Fruit fly (Drosophila melanogaster) whole organism, embryonic: ENCODE data around the gene mmy.
A peak's percentile ranks its signal among the peaks of the same experiment; 100 is the strongest.

Source experiments
- Bteb2 ChIP-seq: fragments of 200-800 bp; sonication (Bioruptor generic); optimal IDR thresholded peaks from 2 replicates; lab custom pipeline; 2016; ENCODE audit warnings: missing biosample characterization, missing genetic modification characterization
- CG10366 ChIP-seq: fragments of 200-800 bp; sonication (Bioruptor generic); IDR thresholded peaks from 2 replicates; pipeline ENCODE4 v1.3.6; 2022; ENCODE audit warnings: missing biosample characterization, missing genetic modification characterization
- CG11696 ChIP-seq: fragments of 200-800 bp; sonication (Bioruptor generic); IDR thresholded peaks from 2 replicates; pipeline ENCODE4 v1.3.6; 2022; ENCODE audit warnings: missing biosample characterization, missing genetic modification characterization
- CG13424 ChIP-seq: fragments of 200-800 bp; sonication (Bioruptor generic); optimal IDR thresholded peaks from 2 replicates; lab custom pipeline; 2019; ENCODE audit warnings: missing biosample characterization, mild to moderate bottlenecking, missing genetic modification characterization, moderate library complexity
- CG15073 ChIP-seq: fragments of 200-800 bp; sonication (Bioruptor generic); optimal IDR thresholded peaks from 2 replicates; lab custom pipeline; 2016; ENCODE audit warnings: missing biosample characterization, missing genetic modification characterization
- CG17612 ChIP-seq: fragments of 200-800 bp; sonication (Bioruptor generic); IDR thresholded peaks from 2 replicates; pipeline ENCODE4 v1.3.6; 2022; ENCODE audit warnings: missing biosample characterization, missing genetic modification characterization
- CG2129 ChIP-seq: fragments of 200-800 bp; sonication (Bioruptor generic); IDR thresholded peaks from 2 replicates; pipeline ENCODE4 v1.3.6; 2022; ENCODE audit warnings: missing biosample characterization, missing genetic modification characterization; ENCODE audit not compliant: partially characterized antibody
- CG31224 ChIP-seq: fragments of 200-800 bp; sonication (Bioruptor generic); IDR thresholded peaks from 2 replicates; pipeline ENCODE4 v1.3.6; 2022; ENCODE audit warnings: missing biosample characterization, missing genetic modification characterization
- CG3726 ChIP-seq: fragments of 200-800 bp; sonication (Bioruptor generic); IDR thresholded peaks from 3 replicates; pipeline ENCODE4, ENCODE4 v1.3.6; 2022; ENCODE audit warnings: missing biosample characterization, missing genetic modification characterization
- CG4730 ChIP-seq: fragments of 200-800 bp; sonication (Bioruptor generic); IDR thresholded peaks from 2 replicates; pipeline ENCODE4 v1.3.6; 2022; ENCODE audit warnings: missing biosample characterization, missing genetic modification characterization
- CG6813 ChIP-seq: fragments of 200-800 bp; sonication (Bioruptor generic); optimal IDR thresholded peaks from 2 replicates; lab custom pipeline; 2017; ENCODE audit warnings: missing biosample characterization, missing genetic modification characterization, mild to moderate bottlenecking, moderate library complexity, missing genetic modification reagents
- CG7556 ChIP-seq: fragments of 200-800 bp; sonication (Bioruptor generic); optimal IDR thresholded peaks from 2 replicates; lab custom pipeline; 2017; ENCODE audit warnings: missing biosample characterization, mild to moderate bottlenecking, missing genetic modification characterization
- CG8089 ChIP-seq: fragments of 200-800 bp; sonication (Bioruptor generic); optimal IDR thresholded peaks from 3 replicates; lab custom pipeline; 2016; ENCODE audit warnings: missing biosample characterization, missing genetic modification characterization
- CG8944 ChIP-seq: fragments of 200-800 bp; sonication (Bioruptor generic); optimal IDR thresholded peaks from 3 replicates; lab custom pipeline; 2016; ENCODE audit warnings: missing biosample characterization, missing genetic modification characterization
- CTCF ChIP-seq: fragments of 200-800 bp; sonication (Bioruptor generic); optimal IDR thresholded peaks from 2 replicates; lab custom pipeline; 2017; ENCODE audit warnings: missing biosample characterization, mild to moderate bottlenecking, missing genetic modification characterization, moderate library complexity
- Dp ChIP-seq: fragments of 200-800 bp; sonication (Bioruptor generic); optimal IDR thresholded peaks from 2 replicates; lab custom pipeline; 2018; ENCODE audit warnings: missing biosample characterization, mild to moderate bottlenecking, missing genetic modification characterization, moderate library complexity
- Drgx ChIP-seq: fragments of 200-800 bp; sonication (Bioruptor generic); IDR thresholded peaks from 2 replicates; pipeline ENCODE4 v1.3.6; 2022; ENCODE audit warnings: missing biosample characterization, missing genetic modification characterization
- Fer1 ChIP-seq: fragments of 200-800 bp; sonication (Bioruptor generic); optimal IDR thresholded peaks from 2 replicates; lab custom pipeline; 2017; ENCODE audit warnings: missing biosample characterization, mild to moderate bottlenecking, missing genetic modification characterization
- H2.0 ChIP-seq: fragments of 200-800 bp; sonication (Bioruptor generic); IDR thresholded peaks from 2 replicates; pipeline ENCODE4 v1.3.6; 2022; ENCODE audit warnings: missing biosample characterization, missing genetic modification characterization
- Hr39 ChIP-seq: fragments of >200 bp; optimal IDR thresholded peaks from 2 replicates; lab custom pipeline; 2017
- Kr ChIP-seq: fragments of 200-800 bp; sonication (Bioruptor generic); optimal IDR thresholded peaks from 2 replicates; lab custom pipeline; 2017; ENCODE audit warnings: missing biosample characterization, mild to moderate bottlenecking, missing genetic modification characterization
- MTF-1 ChIP-seq: fragments of 200-800 bp; sonication (Bioruptor generic); optimal IDR thresholded peaks from 2 replicates; lab custom pipeline; 2018; ENCODE audit warnings: missing biosample characterization, mild to moderate bottlenecking, missing genetic modification characterization, borderline replicate concordance
- Ravus ChIP-seq: fragments of 200-800 bp; sonication (Bioruptor generic); IDR thresholded peaks from 2 replicates; pipeline ENCODE4 v1.3.6; 2022; ENCODE audit warnings: missing biosample characterization, missing genetic modification characterization
- Xbp1 ChIP-seq: fragments of 200-800 bp; sonication (Bioruptor generic); optimal IDR thresholded peaks from 3 replicates; lab custom pipeline; 2016; ENCODE audit warnings: missing biosample characterization, mild to moderate bottlenecking, missing genetic modification characterization
- amos ChIP-seq: fragments of 200-800 bp; sonication (Bioruptor generic); IDR thresholded peaks from 2 replicates; pipeline ENCODE4 v1.3.6; 2022; ENCODE audit warnings: missing biosample characterization, missing genetic modification characterization; ENCODE audit not compliant: partially characterized antibody
- ash1 ChIP-seq: fragments of 200-800 bp; sonication (Bioruptor generic); optimal IDR thresholded peaks from 2 replicates; lab custom pipeline; 2018; ENCODE audit warnings: missing biosample characterization, mild to moderate bottlenecking, missing genetic modification characterization
- bigmax ChIP-seq: fragments of 200-800 bp; sonication (Bioruptor generic); optimal IDR thresholded peaks from 2 replicates; lab custom pipeline; 2018; ENCODE audit warnings: missing biosample characterization, mild to moderate bottlenecking, missing genetic modification characterization
- btn ChIP-seq: fragments of 200-800 bp; sonication (Bioruptor generic); optimal IDR thresholded peaks from 2 replicates; lab custom pipeline; 2016; ENCODE audit warnings: missing biosample characterization, missing genetic modification characterization
- chm ChIP-seq: fragments of 200-800 bp; sonication (Bioruptor generic); IDR thresholded peaks from 2 replicates; pipeline ENCODE4 v1.3.6; 2022; ENCODE audit warnings: missing biosample characterization, missing genetic modification characterization
- crol ChIP-seq: fragments of 200-800 bp; sonication (Bioruptor generic); IDR thresholded peaks from 2 replicates; pipeline ENCODE4 v1.3.6; 2022; ENCODE audit warnings: missing biosample characterization, missing genetic modification characterization
- dm ChIP-seq: fragments of 200-800 bp; sonication (Bioruptor generic); optimal IDR thresholded peaks from 3 replicates; lab custom pipeline; 2016; ENCODE audit warnings: missing biosample characterization, missing genetic modification characterization
- esg ChIP-seq: fragments of 200-800 bp; sonication (Bioruptor generic); conservative IDR thresholded peaks from 2 replicates; pipeline ENCODE4 v1.3.6; 2022; ENCODE audit warnings: missing biosample characterization, missing genetic modification characterization
- fru ChIP-seq: fragments of >200 bp; optimal IDR thresholded peaks from 2 replicates; lab custom pipeline; 2017
- h ChIP-seq: fragments of >200 bp; optimal IDR thresholded peaks from 2 replicates; lab custom pipeline; 2017
- peb ChIP-seq: fragments of 200-800 bp; sonication (Bioruptor generic); IDR thresholded peaks from 2 replicates; pipeline ENCODE4 v1.3.6; 2022; ENCODE audit warnings: missing biosample characterization, missing genetic modification characterization
- ro ChIP-seq: fragments of 200-800 bp; sonication (Bioruptor generic); IDR thresholded peaks from 2 replicates; pipeline ENCODE4 v1.3.6; 2022; ENCODE audit warnings: missing biosample characterization, missing genetic modification characterization
- slbo ChIP-seq: fragments of 200-800 bp; sonication (Bioruptor generic); IDR thresholded peaks from 2 replicates; pipeline ENCODE4 v1.3.6; 2022; ENCODE audit warnings: missing biosample characterization, missing genetic modification characterization
- stwl ChIP-seq: fragments of 200-800 bp; sonication (Bioruptor generic); optimal IDR thresholded peaks from 3 replicates; lab custom pipeline; 2018; ENCODE audit warnings: missing biosample characterization, mild to moderate bottlenecking, missing genetic modification characterization, moderate library complexity
- trem ChIP-seq: fragments of 200-800 bp; optimal IDR thresholded peaks from 3 replicates; lab custom pipeline; 2019; ENCODE audit warnings: missing biosample characterization, mild to moderate bottlenecking, missing genetic modification characterization, moderate library complexity
- vnd ChIP-seq: fragments of 200-800 bp; sonication (Bioruptor generic); IDR thresholded peaks from 3 replicates; pipeline ENCODE4 v1.3.6; 2022; ENCODE audit warnings: missing biosample characterization, missing genetic modification characterization; ENCODE audit not compliant: partially characterized antibody

mmy gene

dm6 chr2L:6473076-6474037 lies at the start of gene mmy (continued):
- TF ChIP-seq stwl (tag; lab: Kevin White, UChicago) (peak; percentile 67), ash1 (GFP tag; lab: Kevin White, UChicago) (no peak), Xbp1 (peak; percentile 18), CG10366 (GFP tag; lab: Robert Waterston, UW) (peak; percentile 56; the same call in 1 of the 2 replicates), Ravus (peak; percentile 26; the same call in 1 of the 2 replicates), ro (GFP tag; lab: Robert Waterston, UW) (no peak), chm (peak; percentile 72), CG6813 (peak; percentile 22)

- TF ChIP-seq crol, result peak; percentile 26; the same call in 1 of the 2 replicates
- no peak for TF ChIP-seq bigmax (GFP tag; lab: Kevin White, UChicago)
- no peak for TF ChIP-seq peb (GFP tag; lab: Robert Waterston, UW)
- TF ChIP-seq CG7556 (GFP tag; lab: Kevin White, UChicago), result no peak
- TF ChIP-seq slbo (GFP tag; lab: Robert Waterston, UW), result 0 out of 2 replicates have a peak, but pooled peaks have one; percentile 5
- no peak for TF ChIP-seq CG2129 (GFP tag; lab: Robert Waterston, UW)
- TF ChIP-seq amos, result no peak
- peak; percentile 26; the same call in 1 of the 2 replicates for TF ChIP-seq Drgx (GFP tag; lab: Robert Waterston, UW)
- no peak for TF ChIP-seq CG8089 (GFP tag; lab: Kevin White, UChicago)
- TF ChIP-seq h, result no peak
- TF ChIP-seq CG4730 (GFP tag; lab: Robert Waterston, UW), result no peak
- TF ChIP-seq CTCF, result no peak
- TF ChIP-seq Hr39 (lab: Kevin White, UChicago), result no peak
- TF ChIP-seq CG31224 (GFP tag; lab: Robert Waterston, UW), result no peak
- no peak for TF ChIP-seq CG3726 (GFP tag; lab: Robert Waterston, UW)
- no peak for TF ChIP-seq CG8944 (GFP tag; lab: Kevin White, UChicago)
- no peak for TF ChIP-seq dm (GFP tag; lab: Kevin White, UChicago)
- no peak for TF ChIP-seq MTF-1 (GFP tag; lab: Kevin White, UChicago)
- no peak for TF ChIP-seq CG17612 (GFP tag; lab: Robert Waterston, UW)
- TF ChIP-seq fru (lab: Kevin White, UChicago), result no peak
- TF ChIP-seq trem (tag; lab: Kevin White, UChicago), result no peak
- TF ChIP-seq Kr (GFP tag; lab: Kevin White, UChicago), result no peak
- TF ChIP-seq esg, result no peak
- TF ChIP-seq CG11696, result 0 out of 2 replicates have a peak, but pooled peaks have one; percentile 36
- no peak for TF ChIP-seq Dp
- TF ChIP-seq CG15073 (GFP tag; lab: Kevin White, UChicago), result no peak
- TF ChIP-seq vnd (GFP tag; lab: Robert Waterston, UW), result no peak
- TF ChIP-seq Bteb2 (GFP tag; lab: Kevin White, UChicago), result no peak
- TF ChIP-seq Fer1 (GFP tag; lab: Kevin White, UChicago), result no peak
- no peak for TF ChIP-seq H2.0 (GFP tag; lab: Robert Waterston, UW)
- no peak for TF ChIP-seq btn (GFP tag; lab: Kevin White, UChicago)
- TF ChIP-seq CG13424 (tag; lab: Kevin White, UChicago), result no peak
- TF ChIP-seq, all 482 proteins: peak for 4
Measured at dm6 chr2L:6513948-6514347, 40.2 kb upstream of the mmy start.
